Fruit fly (Drosophila melanogaster): Measurements from ENCODE around the gene CG2202.

The CG2202 gene

dm6 chrX:10815511-10816080, 33.0 kb upstream of the CG2202 start:
- peak; percentile 24 for TF ChIP-seq CHES-1-like (GFP tag; optimal IDR thresholded peaks at IDR 0.05)
- TF ChIP-seq sob (GFP tag; IDR thresholded peaks at IDR 0.05): peak; percentile 14; the same call in 1 of the 2 replicates
- TF ChIP-seq CG12155 (GFP tag; optimal IDR thresholded peaks at IDR 0.05): peak; percentile 7
- peak; percentile 52; the same call in 1 of the 2 replicates for TF ChIP-seq amos (GFP tag; IDR thresholded peaks at IDR 0.05; ENCODE audit: partially characterized antibody)
- TF ChIP-seq sima (GFP tag; optimal IDR thresholded peaks at IDR 0.05): no peak
- TF ChIP-seq hbn (GFP tag; IDR thresholded peaks at IDR 0.05; ENCODE audit: partially characterized antibody): 0 out of 2 replicates have a peak, but pooled peaks have one; percentile 14
- TF ChIP-seq prd (optimal IDR thresholded peaks at IDR 0.05): no peak
- TF ChIP-seq prd (GFP tag; IDR thresholded peaks at IDR 0.05): no peak
- TF ChIP-seq CG8765 (GFP tag; IDR thresholded peaks at IDR 0.05): 0 out of 2 replicates have a peak, but pooled peaks have one; percentile 13
- TF ChIP-seq Bgb (GFP tag; IDR thresholded peaks at IDR 0.05; ENCODE audit: partially characterized antibody): peak; percentile 75; the same call in 1 of the 2 replicates
- peak; percentile 92 for TF ChIP-seq pros (GFP tag; optimal IDR thresholded peaks at IDR 0.05)
- TF ChIP-seq sd (tag; optimal IDR thresholded peaks at IDR 0.05): peak; percentile 98
- peak; percentile 63 for TF ChIP-seq HmgZ (tag; optimal IDR thresholded peaks at IDR 0.05)
- TF ChIP-seq psq (GFP tag; optimal IDR thresholded peaks at IDR 0.05): peak; percentile 19
- no peak for TF ChIP-seq CG9876 (GFP tag; optimal IDR thresholded peaks at IDR 0.05)
- 0 out of 4 replicates have a peak, but pooled peaks have one; percentile 39 for TF ChIP-seq Dll (GFP tag; IDR thresholded peaks at IDR 0.05; ENCODE audit: partially characterized antibody)
- TF ChIP-seq Scr (GFP tag; IDR thresholded peaks at IDR 0.05; ENCODE audit: partially characterized antibody): peak; percentile 28; the same call in 1 of the 2 replicates
- no peak for TF ChIP-seq Fer3 (tag; optimal IDR thresholded peaks at IDR 0.05)
- no peak for TF ChIP-seq Ets97D (GFP tag; optimal IDR thresholded peaks at IDR 0.05)
- TF ChIP-seq tll (GFP tag; optimal IDR thresholded peaks at IDR 0.05): peak in 1 of 2 experiments; percentile 70
- peak; percentile 62 for TF ChIP-seq bbx (GFP tag; IDR thresholded peaks at IDR 0.05; ENCODE audit: partially characterized antibody)
- peak; percentile 45 to 73 for TF ChIP-seq Trl (optimal IDR thresholded peaks at IDR 0.05)
- TF ChIP-seq Trl (GFP tag; optimal IDR thresholded peaks at IDR 0.05): peak; percentile 24
- TF ChIP-seq rib (GFP tag; IDR thresholded peaks at IDR 0.05): peak; percentile 69; the same call in 1 of the 2 replicates
- no peak for TF ChIP-seq Hr39 (optimal IDR thresholded peaks at IDR 0.05)
- peak; percentile 34 for TF ChIP-seq Nf-YC (tag; optimal IDR thresholded peaks at IDR 0.05)
- TF ChIP-seq hkb (optimal IDR thresholded peaks at IDR 0.05): no peak
- 0 out of 2 replicates have a peak, but pooled peaks have one; percentile 22 for TF ChIP-seq hkb (GFP tag; IDR thresholded peaks at IDR 0.05)
- TF ChIP-seq Stat92E (GFP tag; optimal IDR thresholded peaks at IDR 0.05): peak in 1 of 3 experiments; percentile 49
- TF ChIP-seq CG9437 (GFP tag; optimal IDR thresholded peaks at IDR 0.05): peak; percentile 1
- peak; percentile 17; the same call in 1 of the 3 replicates for TF ChIP-seq so (GFP tag; IDR thresholded peaks at IDR 0.05)
- 0 out of 3 replicates have a peak, but pooled peaks have one; percentile 31 for TF ChIP-seq otp (GFP tag; IDR thresholded peaks at IDR 0.05)
- peak; percentile 6 for TF ChIP-seq Asciz (GFP tag; optimal IDR thresholded peaks at IDR 0.05)
- peak; percentile 20 for TF ChIP-seq ash1 (GFP tag; optimal IDR thresholded peaks at IDR 0.05)
- TF ChIP-seq ATbp (GFP tag; optimal IDR thresholded peaks at IDR 0.05): peak; percentile 47
- peak; percentile 46 for TF ChIP-seq CG1832 (GFP tag; optimal IDR thresholded peaks at IDR 0.05)
- TF ChIP-seq cg (GFP tag; optimal IDR thresholded peaks at IDR 0.05): peak; percentile 99
- peak; percentile 10 for TF ChIP-seq Hmr (GFP tag; optimal IDR thresholded peaks at IDR 0.05)
- peak; percentile 89 for TF ChIP-seq Adf1 (GFP tag; IDR thresholded peaks at IDR 0.05)
- TF ChIP-seq CG13287 (GFP tag; IDR thresholded peaks at IDR 0.05; ENCODE audit: partially characterized antibody): peak; percentile 40
- TF ChIP-seq CG2199 (GFP tag; IDR thresholded peaks at IDR 0.05): peak; percentile 69
- peak in 1 of 2 experiments; percentile 65 for TF ChIP-seq Pdp1 (GFP tag; optimal IDR thresholded peaks at IDR 0.05)
- TF ChIP-seq tna (GFP tag; IDR thresholded peaks at IDR 0.05; ENCODE audit: partially characterized antibody): 0 out of 2 replicates have a peak, but pooled peaks have one; percentile 16
- TF ChIP-seq Hey (tag; optimal IDR thresholded peaks at IDR 0.05): peak; percentile 13
- TF ChIP-seq kni (GFP tag; optimal IDR thresholded peaks at IDR 0.05): peak; percentile 13
- no peak for TF ChIP-seq ab (GFP tag; optimal IDR thresholded peaks at IDR 0.05)
- 0 out of 3 replicates have a peak, but pooled peaks have one; percentile 6 for TF ChIP-seq gce (GFP tag; IDR thresholded peaks at IDR 0.05)
- TF ChIP-seq CG8290 (GFP tag; optimal IDR thresholded peaks at IDR 0.05): no peak
- peak in 1 of 2 experiments; percentile 35 for TF ChIP-seq CG8290 (tag; optimal IDR thresholded peaks at IDR 0.05)
